Worm (Caenorhabditis elegans): Measurements from ENCODE around the gene Y57G7A.11.

The Y57G7A.11 gene

DNA sequence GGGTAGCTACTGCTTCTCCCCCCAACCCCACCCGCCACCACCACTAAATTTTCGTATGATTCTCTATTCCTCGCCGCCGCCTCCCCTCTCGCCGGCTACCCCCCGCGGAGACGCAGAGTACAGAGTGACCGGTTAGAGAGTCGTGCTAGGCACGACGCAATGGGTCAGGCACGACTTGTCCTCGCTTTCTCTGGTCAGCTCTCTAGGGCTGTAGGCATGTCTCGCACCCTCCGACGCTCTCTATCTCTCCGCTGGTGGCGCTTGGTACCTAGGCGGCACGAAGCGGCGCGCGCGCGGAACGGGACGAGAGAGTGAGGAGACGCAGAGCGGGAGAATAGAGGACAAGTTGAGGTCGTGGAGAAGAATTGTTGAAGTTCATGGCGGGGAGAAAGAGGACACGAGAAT is 29.8 kb downstream of the Y57G7A.11 start (continued):
- TF ChIP-seq Y75B8A.6 (GFP tag; IDR thresholded peaks at IDR 0.05) (no peak), lir-3 (tag; optimal IDR thresholded peaks at IDR 0.05) (peak; percentile 25), lin-13 (GFP tag; optimal IDR thresholded peaks at IDR 0.05) (peak; percentile 51), ama-1 (optimal IDR thresholded peaks at IDR 0.05) (no peak), F49E8.2 (tag; optimal IDR thresholded peaks at IDR 0.05; ENCODE audit: borderline replicate concordance) (no peak), tra-1 (GFP tag; IDR thresholded peaks at IDR 0.05) (no peak), nhr-237 (tag; optimal IDR thresholded peaks at IDR 0.05) (no peak), fos-1 (tag; optimal IDR thresholded peaks at IDR 0.05) (no peak), skn-1 (tag; optimal IDR thresholded peaks at IDR 0.05) (no peak), ztf-11 (tag; optimal IDR thresholded peaks at IDR 0.05) (no peak), madf-5 (GFP tag; IDR thresholded peaks at IDR 0.05) (peak; percentile 24 to 87; a peak in 2 of 4 replicates), F44E2.7 (GFP tag; IDR thresholded peaks at IDR 0.05) (no peak), fkh-10 (GFP tag; optimal IDR thresholded peaks at IDR 0.05) (peak; percentile 62), mxl-2 (GFP tag; conservative IDR thresholded peaks at IDR 0.05) (no peak), T26A8.4 (GFP tag; IDR thresholded peaks at IDR 0.05) (peak; percentile 95), daf-8 (GFP tag; IDR thresholded peaks at IDR 0.05) (no peak), dmd-8 (GFP tag; IDR thresholded peaks at IDR 0.05) (0 out of 2 replicates have a peak, but pooled peaks have one; percentile 30), nhr-102 (tag; optimal IDR thresholded peaks at IDR 0.05) (peak; percentile 84), nhr-48 (tag; optimal IDR thresholded peaks at IDR 0.05) (peak; percentile 97), nhr-25 (tag; optimal IDR thresholded peaks at IDR 0.05; ENCODE audit: borderline replicate concordance, insufficient read depth) (peak; percentile 76), sdz-12 (GFP tag; optimal IDR thresholded peaks at IDR 0.05) (no peak), attf-4 (tag; optimal IDR thresholded peaks at IDR 0.05) (peak; percentile 20), dmd-6 (GFP tag; IDR thresholded peaks at IDR 0.05) (peak; percentile 63), nhr-77 (tag; optimal IDR thresholded peaks at IDR 0.05) (peak; percentile 53), vab-7 (GFP tag; IDR thresholded peaks at IDR 0.05) (0 out of 2 replicates have a peak, but pooled peaks have one; percentile 34), spr-3 (GFP tag; optimal IDR thresholded peaks at IDR 0.05) (peak; percentile 61), hif-1 (tag; optimal IDR thresholded peaks at IDR 0.05) (peak in 1 of 2 experiments; percentile 84), egl-43 (GFP tag; IDR thresholded peaks at IDR 0.05) (peak; percentile 89), gei-8 (GFP tag; optimal IDR thresholded peaks at IDR 0.05) (peak; percentile 53), nhr-42 (GFP tag; IDR thresholded peaks at IDR 0.05) (peak; percentile 80), ztf-7 (tag; optimal IDR thresholded peaks at IDR 0.05) (no peak), ceh-28 (tag; optimal IDR thresholded peaks at IDR 0.05) (peak; percentile 60), daf-19 (GFP tag; conservative IDR thresholded peaks at IDR 0.05) (no peak), jun-1 (tag; optimal IDR thresholded peaks at IDR 0.05) (peak; percentile 39), nhr-28 (tag; optimal IDR thresholded peaks at IDR 0.05) (peak; percentile 70), hlh-11 (tag; optimal IDR thresholded peaks at IDR 0.05) (peak; percentile 99), arid-1 (GFP tag; conservative IDR thresholded peaks at IDR 0.05) (peak; percentile 63), lin-38 (GFP tag; IDR thresholded peaks at IDR 0.05) (peak; percentile 61), lin-15B (tag; optimal IDR thresholded peaks at IDR 0.05) (no peak), set-16 (GFP tag; IDR thresholded peaks at IDR 0.05) (peak; percentile 100), zip-11 (GFP tag; IDR thresholded peaks at IDR 0.05) (no peak), unc-62 (GFP tag; optimal IDR thresholded peaks at IDR 0.05 in 1 of 2) (peak in 1 of 2 experiments; percentile 99), unc-62 (tag; optimal IDR thresholded peaks at IDR 0.05) (no peak), dmd-9 (GFP tag; IDR thresholded peaks at IDR 0.05) (no peak), zfp-2 (tag; optimal IDR thresholded peaks at IDR 0.05) (no peak), nhr-10 (tag; optimal IDR thresholded peaks at IDR 0.05) (no peak), egl-27 (tag; optimal IDR thresholded peaks at IDR 0.05) (no peak), php-3 (GFP tag; IDR thresholded peaks at IDR 0.05) (no peak), zfp-3 (GFP tag; conservative IDR thresholded peaks at IDR 0.05) (no peak), snpc-1.2 (GFP tag; IDR thresholded peaks at IDR 0.05) (peak; percentile 61; the same call in 1 of the 2 replicates), madf-9 (GFP tag; conservative IDR thresholded peaks at IDR 0.05) (peak; percentile 100), unc-130 (GFP tag; optimal IDR thresholded peaks at IDR 0.05) (no peak)

Data from whole organism, L4 larva.